Fruit fly (Drosophila melanogaster): ENCODE data around the gene CG6171.
A peak's percentile ranks its signal among the peaks of the same experiment; 100 is the strongest.

CG6171 gene

DNA sequence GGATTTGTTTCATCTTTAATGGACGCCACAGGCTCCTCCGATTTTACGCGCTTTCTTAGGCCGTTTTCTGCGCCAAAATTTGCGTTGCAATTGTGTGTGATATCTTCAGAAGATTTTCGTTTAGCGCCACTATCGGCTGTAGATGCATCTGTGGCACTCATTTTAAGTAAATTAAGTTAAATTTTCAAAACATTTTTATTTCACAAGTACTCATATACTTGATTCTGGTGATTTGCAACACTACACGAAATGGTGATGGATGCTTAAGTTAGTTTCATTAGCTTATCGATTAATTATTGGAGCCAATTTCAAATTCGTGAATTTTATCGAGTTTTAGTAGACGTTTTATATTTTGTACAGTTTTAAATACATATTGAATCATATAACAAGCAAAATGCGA lies at the start of gene CG6171 (continued):
- TF ChIP-seq CG14710 (tag; optimal IDR thresholded peaks at IDR 0.05) (peak; percentile 12), CG5180 (GFP tag; optimal IDR thresholded peaks at IDR 0.05) (no peak), CG12155 (GFP tag; optimal IDR thresholded peaks at IDR 0.05) (no peak), unc-4 (GFP tag; IDR thresholded peaks at IDR 0.05; ENCODE audit: partially characterized antibody) (peak; percentile 59), Med (GFP tag) (peak; percentile 82), ems (GFP tag; optimal IDR thresholded peaks at IDR 0.05) (no peak), CG4424 (GFP tag; optimal IDR thresholded peaks at IDR 0.05) (no peak), CG8290 (GFP tag; optimal IDR thresholded peaks at IDR 0.05) (no peak), CG8290 (tag; optimal IDR thresholded peaks at IDR 0.05) (no peak), Opbp (GFP tag; IDR thresholded peaks at IDR 0.05; ENCODE audit: partially characterized antibody) (peak; percentile 43; the same call in 1 of the 3 replicates), Asciz (GFP tag; optimal IDR thresholded peaks at IDR 0.05) (no peak), fd3F (GFP tag; optimal IDR thresholded peaks at IDR 0.05) (no peak), Dp (GFP tag; optimal IDR thresholded peaks at IDR 0.05) (peak; percentile 82), gt (GFP tag; IDR thresholded peaks at IDR 0.05) (no peak), Six4 (GFP tag; optimal IDR thresholded peaks at IDR 0.05) (no peak), CG13775 (GFP tag; optimal IDR thresholded peaks at IDR 0.05) (no peak), Optix (GFP tag; IDR thresholded peaks at IDR 0.05) (no peak), Fer2 (tag; optimal IDR thresholded peaks at IDR 0.05) (no peak), sd (tag; optimal IDR thresholded peaks at IDR 0.05) (no peak), C15 (GFP tag; IDR thresholded peaks at IDR 0.05) (no peak), fd102C (GFP tag; optimal IDR thresholded peaks at IDR 0.05) (no peak), onecut (GFP tag; IDR thresholded peaks at IDR 0.05) (no peak), CG30431 (GFP tag; optimal IDR thresholded peaks at IDR 0.05) (no peak), ken (GFP tag; IDR thresholded peaks at IDR 0.05) (no peak), CG12769 (tag; optimal IDR thresholded peaks at IDR 0.05) (no peak), ase (GFP tag; IDR thresholded peaks at IDR 0.05) (no peak), CG17829 (tag; optimal IDR thresholded peaks at IDR 0.05) (no peak), sens (GFP tag) (peak; percentile 80), Ssrp (tag; optimal IDR thresholded peaks at IDR 0.05) (no peak), klu (GFP tag; IDR thresholded peaks at IDR 0.05) (no peak), cwo (GFP tag; optimal IDR thresholded peaks at IDR 0.05) (no peak), Bgb (GFP tag; IDR thresholded peaks at IDR 0.05; ENCODE audit: partially characterized antibody) (peak; percentile 30; the same call in 1 of the 2 replicates), Atf-2 (GFP tag; optimal IDR thresholded peaks at IDR 0.05) (no peak), Sox100B (GFP tag; optimal IDR thresholded peaks at IDR 0.05) (no peak), mirr (GFP tag; optimal IDR thresholded peaks at IDR 0.05) (no peak), HLH4C (GFP tag; IDR thresholded peaks at IDR 0.05; ENCODE audit: partially characterized antibody) (peak; percentile 47; the same call in 2 of the 3 replicates), pros (GFP tag; optimal IDR thresholded peaks at IDR 0.05) (no peak), CG2129 (GFP tag; IDR thresholded peaks at IDR 0.05; ENCODE audit: partially characterized antibody) (peak; percentile 34; the same call in 1 of the 2 replicates), CG11504 (tag; optimal IDR thresholded peaks at IDR 0.05) (no peak), Lpt (GFP tag; optimal IDR thresholded peaks at IDR 0.05) (no peak), NC2α (GFP tag; optimal IDR thresholded peaks at IDR 0.05) (no peak), CG34422 (GFP tag; IDR thresholded peaks at IDR 0.05) (no peak), Hr3 (GFP tag; optimal IDR thresholded peaks at IDR 0.05) (no peak), Eip74EF (GFP tag; optimal IDR thresholded peaks at IDR 0.05) (no peak), bbx (GFP tag; IDR thresholded peaks at IDR 0.05; ENCODE audit: partially characterized antibody) (0 out of 2 replicates have a peak, but pooled peaks have one; percentile 55), Hr78 (GFP tag; optimal IDR thresholded peaks at IDR 0.05) (no peak), grau (tag; optimal IDR thresholded peaks at IDR 0.05) (no peak), usp (GFP tag; optimal IDR thresholded peaks at IDR 0.05) (no peak), B-H1 (GFP tag; IDR thresholded peaks at IDR 0.05) (no peak), Neu2 (GFP tag; optimal IDR thresholded peaks at IDR 0.05; ENCODE audit: borderline replicate concordance) (peak; percentile 18), E2f2 (GFP tag; IDR thresholded peaks at IDR 0.05) (peak; percentile 91)

Measured in whole organism, embryonic.